Worm (Caenorhabditis elegans): ENCODE results near the gene srz-90.

The srz-90 gene

DNA sequence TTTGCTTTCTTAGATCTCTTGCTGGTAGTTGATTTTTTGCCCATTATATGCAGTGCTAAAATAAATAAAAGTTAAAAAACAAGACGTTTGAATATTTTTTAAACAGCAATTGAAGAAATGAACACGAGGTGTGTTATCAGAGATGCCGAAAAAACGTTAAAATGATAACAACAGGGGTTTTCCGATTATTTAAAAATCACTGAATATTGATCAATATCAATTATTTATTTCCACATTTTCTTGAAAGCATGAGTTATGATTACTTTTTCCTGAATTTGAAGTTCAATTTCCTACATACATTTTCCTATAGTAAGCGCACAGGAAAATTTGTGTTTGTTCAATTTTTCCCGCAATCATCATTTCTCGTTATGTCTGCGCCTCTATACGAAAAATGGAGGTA is 19.1 kb downstream of the srz-90 start:
- no peak for TF ChIP-seq T22C8.4 (GFP tag; IDR thresholded peaks at IDR 0.05)
- no peak for TF ChIP-seq tab-1 (GFP tag; IDR thresholded peaks at IDR 0.05)
- TF ChIP-seq flt-1 (GFP tag; IDR thresholded peaks at IDR 0.05), result no peak

DNA sequence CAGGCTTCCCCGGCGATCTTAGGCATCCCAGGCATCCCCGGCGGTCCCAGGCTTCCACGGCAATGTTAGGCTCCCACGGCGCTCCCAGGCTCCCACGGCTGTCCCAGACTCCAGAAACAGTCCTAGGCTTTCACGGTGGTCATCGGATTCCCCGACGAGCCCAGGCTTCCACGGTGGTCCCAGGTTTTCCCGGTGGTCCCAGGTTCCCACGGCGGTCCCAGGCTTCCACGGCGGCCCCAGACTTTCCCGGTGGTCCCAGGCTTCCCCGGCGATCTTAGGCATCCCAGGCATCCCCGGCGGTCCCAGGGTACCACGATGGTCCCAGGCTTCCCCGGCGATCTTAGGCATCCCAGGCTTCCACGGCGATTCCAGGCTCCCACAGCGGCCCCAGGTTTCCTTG is 20.8 kb downstream of the srz-90 start:
- TF ChIP-seq tab-1 (GFP tag; IDR thresholded peaks at IDR 0.05) (no peak), ztf-23 (GFP tag; IDR thresholded peaks at IDR 0.05) (no peak), med-1 (GFP tag; optimal IDR thresholded peaks at IDR 0.05; ENCODE audit: insufficient read depth) (no peak), ref-1 (GFP tag; conservative IDR thresholded peaks at IDR 0.05) (no peak), T22C8.4 (GFP tag; IDR thresholded peaks at IDR 0.05) (no peak), cog-1 (tag; optimal IDR thresholded peaks at IDR 0.05) (no peak), ztf-29 (GFP tag; IDR thresholded peaks at IDR 0.05) (no peak), klf-2 (GFP tag; conservative IDR thresholded peaks at IDR 0.05) (no peak), flt-1 (GFP tag; IDR thresholded peaks at IDR 0.05) (no peak)

- TF ChIP-seq cog-1 (tag; optimal IDR thresholded peaks at IDR 0.05) (no peak), ref-1 (GFP tag; conservative IDR thresholded peaks at IDR 0.05) (no peak), flt-1 (GFP tag; IDR thresholded peaks at IDR 0.05) (no peak), ztf-23 (GFP tag; IDR thresholded peaks at IDR 0.05) (no peak), tab-1 (GFP tag; IDR thresholded peaks at IDR 0.05) (no peak), ztf-29 (GFP tag; IDR thresholded peaks at IDR 0.05) (no peak), T22C8.4 (GFP tag; IDR thresholded peaks at IDR 0.05) (no peak), med-1 (GFP tag; optimal IDR thresholded peaks at IDR 0.05; ENCODE audit: insufficient read depth) (no peak), klf-2 (GFP tag; conservative IDR thresholded peaks at IDR 0.05) (no peak)
Observed at ce11 chrV:17549362-17549761, 21.5 kb downstream of the srz-90 start, which contains the start of gene fbxa-176. Gene fbxa-176, plus strand, starts transcription at chrV:17549675.

DNA sequence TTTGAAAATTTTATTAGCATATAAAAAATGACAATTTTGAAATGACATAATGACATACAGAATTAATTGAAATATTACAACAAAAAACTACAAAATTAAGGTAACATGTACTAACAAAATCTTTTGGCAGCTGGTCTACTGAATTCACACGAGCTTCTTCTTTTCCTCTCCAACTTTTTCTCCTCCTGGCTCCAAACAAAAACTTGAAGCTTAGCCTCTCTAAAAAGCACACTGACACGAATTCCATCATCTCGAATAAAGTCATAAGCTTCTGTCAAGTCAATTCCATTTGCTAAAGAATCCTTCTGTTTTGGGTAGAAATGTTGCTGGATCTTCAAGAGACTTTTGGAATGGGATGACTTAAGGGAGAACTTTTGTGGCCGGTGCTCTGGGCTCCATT is 23.6 kb downstream of the srz-90 start:
- no peak for TF ChIP-seq ztf-29 (GFP tag; IDR thresholded peaks at IDR 0.05)
- TF ChIP-seq flt-1 (GFP tag; IDR thresholded peaks at IDR 0.05), result no peak
- no peak for TF ChIP-seq tab-1 (GFP tag; IDR thresholded peaks at IDR 0.05)
- TF ChIP-seq klf-2 (GFP tag; conservative IDR thresholded peaks at IDR 0.05), result no peak
- no peak for TF ChIP-seq cog-1 (tag; optimal IDR thresholded peaks at IDR 0.05)
- no peak for TF ChIP-seq med-1 (GFP tag; optimal IDR thresholded peaks at IDR 0.05; ENCODE audit: insufficient read depth)
- TF ChIP-seq ztf-23 (GFP tag; IDR thresholded peaks at IDR 0.05), result no peak
- no peak for TF ChIP-seq ref-1 (GFP tag; conservative IDR thresholded peaks at IDR 0.05)

DNA sequence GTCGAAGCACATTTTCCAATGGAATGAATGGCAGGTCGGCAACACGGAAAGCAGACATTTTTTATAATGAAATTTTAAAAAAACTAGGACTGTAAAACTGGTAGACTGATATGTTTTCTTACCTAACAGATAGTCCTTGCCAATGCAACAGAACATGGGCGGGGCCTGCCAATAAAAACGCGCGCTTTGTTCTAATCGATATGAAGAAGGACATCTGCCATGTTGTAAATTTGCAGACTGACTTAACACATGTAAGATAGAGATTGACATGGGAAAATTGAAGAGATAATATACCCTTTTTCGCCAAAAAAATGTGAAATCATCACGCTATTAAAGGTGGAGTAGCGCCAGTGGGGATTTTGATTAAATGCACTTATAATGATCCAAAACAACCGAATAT is 24.9 kb downstream of the srz-90 start, which contains the start of gene C38D9.8:
Gene C38D9.8 (minus strand): TSS at position 101 of the 400 bp plus-strand sequence.
- no peak for TF ChIP-seq ztf-29 (GFP tag; IDR thresholded peaks at IDR 0.05)
- TF ChIP-seq klf-2 (GFP tag; conservative IDR thresholded peaks at IDR 0.05), result no peak
- no peak for TF ChIP-seq T22C8.4 (GFP tag; IDR thresholded peaks at IDR 0.05)
- no peak for TF ChIP-seq ztf-23 (GFP tag; IDR thresholded peaks at IDR 0.05)

- TF ChIP-seq cog-1 (tag; optimal IDR thresholded peaks at IDR 0.05) (no peak), flt-1 (GFP tag; IDR thresholded peaks at IDR 0.05) (no peak)
Observed at ce11 chrV:17558377-17558776, 30.5 kb downstream of the srz-90 start, which contains the start of gene fbxa-174. Gene fbxa-174, minus strand, starts transcription at chrV:17558477.

DNA sequence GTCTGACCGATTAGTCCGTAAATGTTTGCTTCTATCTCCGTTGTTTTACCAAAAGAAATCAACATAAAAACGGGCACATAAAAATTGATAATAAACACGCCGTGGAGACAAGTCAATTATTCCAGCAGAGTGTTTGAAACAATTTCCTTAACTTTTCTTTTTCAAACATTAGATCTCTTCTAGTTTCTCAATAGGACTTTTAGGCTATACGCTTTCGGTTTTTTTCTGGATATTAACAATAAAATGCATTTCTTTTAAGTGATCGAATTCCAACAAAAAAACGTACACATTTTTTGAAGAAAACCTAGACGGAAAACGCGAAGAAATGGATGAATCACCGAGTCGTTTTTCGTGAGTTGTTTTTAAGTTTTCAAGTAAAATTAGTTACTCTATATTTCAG is 31.1 kb downstream of the srz-90 start, which contains the start of gene fbxa-172:
Gene fbxa-172 (plus strand): TSS at position 301 of the 400 bp plus-strand sequence.
- TF ChIP-seq ztf-23 (GFP tag; IDR thresholded peaks at IDR 0.05) (no peak), ref-1 (GFP tag; conservative IDR thresholded peaks at IDR 0.05) (no peak), T22C8.4 (GFP tag; IDR thresholded peaks at IDR 0.05) (no peak), cog-1 (tag; optimal IDR thresholded peaks at IDR 0.05) (no peak), klf-2 (GFP tag; conservative IDR thresholded peaks at IDR 0.05) (no peak), flt-1 (GFP tag; IDR thresholded peaks at IDR 0.05) (no peak), ztf-29 (GFP tag; IDR thresholded peaks at IDR 0.05) (no peak), med-1 (GFP tag; optimal IDR thresholded peaks at IDR 0.05; ENCODE audit: insufficient read depth) (no peak)

ce11 chrV:17565903-17566302 is 38.1 kb downstream of the srz-90 start, which contains the start of gene fbxa-171:
Gene fbxa-171, minus strand, starts transcription at chrV:17566003.
- TF ChIP-seq klf-2 (GFP tag; conservative IDR thresholded peaks at IDR 0.05) (no peak), flt-1 (GFP tag; IDR thresholded peaks at IDR 0.05) (no peak), cog-1 (tag; optimal IDR thresholded peaks at IDR 0.05) (no peak), ref-1 (GFP tag; conservative IDR thresholded peaks at IDR 0.05) (no peak), med-1 (GFP tag; optimal IDR thresholded peaks at IDR 0.05; ENCODE audit: insufficient read depth) (no peak), ztf-23 (GFP tag; IDR thresholded peaks at IDR 0.05) (no peak), tab-1 (GFP tag; IDR thresholded peaks at IDR 0.05) (no peak)

ce11 chrV:17566850-17567249 is 39.0 kb downstream of the srz-90 start, which contains the start of gene C38D9.2:
Gene C38D9.2, plus strand, starts transcription at chrV:17567150.
- TF ChIP-seq med-1 (GFP tag; optimal IDR thresholded peaks at IDR 0.05; ENCODE audit: insufficient read depth) (no peak), T22C8.4 (GFP tag; IDR thresholded peaks at IDR 0.05) (no peak), klf-2 (GFP tag; conservative IDR thresholded peaks at IDR 0.05) (no peak), flt-1 (GFP tag; IDR thresholded peaks at IDR 0.05) (no peak), tab-1 (GFP tag; IDR thresholded peaks at IDR 0.05) (no peak), ref-1 (GFP tag; conservative IDR thresholded peaks at IDR 0.05) (no peak), ztf-23 (GFP tag; IDR thresholded peaks at IDR 0.05) (no peak), ztf-29 (GFP tag; IDR thresholded peaks at IDR 0.05) (no peak), cog-1 (tag; optimal IDR thresholded peaks at IDR 0.05) (no peak)

All from whole organism, midembryonic.